Worm (Caenorhabditis elegans) whole organism, L1 larva: Measurements from ENCODE around the gene F26A1.8.

Experiments used
- alr-1 ChIP-seq: fragments of 200-800 bp; sonication (Bioruptor generic); optimal IDR thresholded peaks from 2 replicates; lab custom pipeline; 2018; ENCODE audit warnings: borderline replicate concordance, mild to moderate bottlenecking, missing genetic modification characterization, missing compliant biosample characterization
- ama-1 ChIP-seq: fragments of 150-350 bp; optimal IDR thresholded peaks from 2 replicates; lab custom pipeline; 2014
- efl-3 ChIP-seq: fragments of 200-800 bp; sonication (Bioruptor generic); optimal IDR thresholded peaks from 2 replicates; lab custom pipeline; 2018; ENCODE audit warnings: mild to moderate bottlenecking, missing genetic modification characterization, missing compliant biosample characterization
- grh-1 ChIP-seq: fragments of 200-800 bp; sonication (Bioruptor generic); IDR thresholded peaks from 2 replicates; pipeline ENCODE4 v1.3.6; 2022; ENCODE audit warnings: missing genetic modification reagents, missing genetic modification characterization, missing compliant biosample characterization
- lin-39 ChIP-seq: fragments of 150-350 bp; optimal IDR thresholded peaks from 2 replicates; lab custom pipeline; 2014; ENCODE audit warnings: missing biosample characterization, missing genetic modification reagents, missing genetic modification characterization
- mef-2 ChIP-seq: fragments of 150-350 bp; optimal IDR thresholded peaks from 2 replicates; lab custom pipeline; 2014; ENCODE audit warnings: missing biosample characterization, missing genetic modification characterization
- nhr-11 ChIP-seq: fragments of 150-350 bp; optimal IDR thresholded peaks from 2 replicates; lab custom pipeline; 2014; ENCODE audit warnings: missing biosample characterization, missing genetic modification characterization
- ztf-11 ChIP-seq, 2 experiments: sonication (generic microtip); optimal IDR thresholded peaks; 2 replicates each; lab custom pipeline; 2016 to 2017; ENCODE audit warnings: missing genetic modification characterization in 2 of 2, missing biosample characterization in 1 of 2, missing compliant biosample characterization in 1 of 2

DNA sequence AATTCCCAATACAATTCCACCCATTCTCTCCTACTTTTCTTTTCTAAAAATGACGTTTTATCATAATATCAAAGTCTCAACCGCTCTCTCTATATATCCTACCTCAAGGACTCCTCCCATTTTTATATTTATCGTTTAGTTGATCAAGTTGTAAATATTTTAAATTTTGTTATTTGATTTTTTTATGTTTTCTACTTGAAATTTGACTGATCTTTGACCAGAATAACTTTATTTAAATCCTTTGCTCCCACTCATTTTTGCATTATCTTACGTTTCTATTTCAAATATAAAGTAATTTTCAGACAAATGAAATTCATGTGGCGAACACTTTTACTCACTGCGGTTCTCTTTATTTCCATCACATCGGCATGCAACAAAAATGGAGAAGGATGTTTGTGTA is 15.4 kb upstream of the F26A1.8 start, which contains the start of the genes acbp-7 and F26A1.19:
- TF ChIP-seq mef-2: no peak
- no peak for TF ChIP-seq nhr-11 (tag; lab: Kevin White, UChicago)
- TF ChIP-seq ztf-11 (tag; optimal IDR thresholded peaks at IDR 0.05; lab: Kevin White, UChicago): no peak
- TF ChIP-seq grh-1: no peak
- TF ChIP-seq efl-3 (GFP tag; lab: Kevin White, UChicago): no peak
- no peak for TF ChIP-seq lin-39
- TF ChIP-seq ama-1 (lab: Kevin White, UChicago): no peak
- no peak for TF ChIP-seq alr-1
